Worm (Caenorhabditis elegans): Measurements from ENCODE around the gene H04M03.11.
A peak's percentile ranks its signal among the peaks of the same experiment; 100 is the strongest.

The H04M03.11 gene

ce11 chrIV:5867189-5867588 is 17.2 kb downstream of the H04M03.11 start, which contains the start of gene C06E7.88:
Gene C06E7.88, minus strand, starts transcription at chrIV:5867289.
- no peak for TF ChIP-seq tbx-37 (GFP tag; conservative IDR thresholded peaks at IDR 0.05)
- TF ChIP-seq B0310.2 (tag; optimal IDR thresholded peaks at IDR 0.05) = no peak
- no peak for TF ChIP-seq ama-1 (optimal IDR thresholded peaks at IDR 0.05)
- no peak for TF ChIP-seq flt-1 (GFP tag; IDR thresholded peaks at IDR 0.05)
- no peak for TF ChIP-seq hmg-4 (GFP tag; optimal IDR thresholded peaks at IDR 0.05)
- no peak for TF ChIP-seq ceh-13 (GFP tag; optimal IDR thresholded peaks at IDR 0.05)
- no peak for TF ChIP-seq tra-4 (tag; optimal IDR thresholded peaks at IDR 0.05)
- TF ChIP-seq scrt-1 (GFP tag; IDR thresholded peaks at IDR 0.05) = no peak
- TF ChIP-seq aly-1 (tag; optimal IDR thresholded peaks at IDR 0.05) = no peak
- no peak for TF ChIP-seq pes-1 (GFP tag; IDR thresholded peaks at IDR 0.05)
- no peak for TF ChIP-seq hmbx-1 (tag; optimal IDR thresholded peaks at IDR 0.05)
- TF ChIP-seq sea-1 (GFP tag; conservative IDR thresholded peaks at IDR 0.05) = no peak
- no peak for TF ChIP-seq ets-7 (tag; optimal IDR thresholded peaks at IDR 0.05)

- TF ChIP-seq B0310.2 (tag; optimal IDR thresholded peaks at IDR 0.05) (no peak), hmg-4 (GFP tag; optimal IDR thresholded peaks at IDR 0.05) (no peak), tbx-37 (GFP tag; conservative IDR thresholded peaks at IDR 0.05) (no peak), pes-1 (GFP tag; IDR thresholded peaks at IDR 0.05) (no peak), ama-1 (optimal IDR thresholded peaks at IDR 0.05) (no peak), ceh-13 (GFP tag; optimal IDR thresholded peaks at IDR 0.05) (no peak), hmbx-1 (tag; optimal IDR thresholded peaks at IDR 0.05) (no peak)
These were observed 18.6 kb downstream of the H04M03.11 start, which contains the start of gene spe-27 for ce11 chrIV:5865818-5866217. Gene spe-27, minus strand, starts transcription at chrIV:5865918.

ce11 chrIV:5860762-5861161 is 23.6 kb downstream of the H04M03.11 start:
- TF ChIP-seq hnd-1 (tag; optimal IDR thresholded peaks at IDR 0.05) (no peak), scrt-1 (GFP tag; IDR thresholded peaks at IDR 0.05) (0 out of 2 replicates have a peak, but pooled peaks have one; percentile 33), B0310.2 (tag; optimal IDR thresholded peaks at IDR 0.05) (peak; percentile 41)

ce11 chrIV:5859876-5860275 is 24.5 kb downstream of the H04M03.11 start, which contains the start of gene C06E7.4:
Gene C06E7.4, minus strand, starts transcription at chrIV:5859976.
- TF ChIP-seq B0310.2 (tag; optimal IDR thresholded peaks at IDR 0.05) (no peak), hmg-4 (GFP tag; optimal IDR thresholded peaks at IDR 0.05) (no peak), scrt-1 (GFP tag; IDR thresholded peaks at IDR 0.05) (no peak), F13C5.2 (tag; optimal IDR thresholded peaks at IDR 0.05) (no peak), hnd-1 (tag; optimal IDR thresholded peaks at IDR 0.05) (no peak), ama-1 (optimal IDR thresholded peaks at IDR 0.05) (no peak), pes-1 (GFP tag; IDR thresholded peaks at IDR 0.05) (no peak), ceh-13 (GFP tag; optimal IDR thresholded peaks at IDR 0.05) (no peak), tra-4 (tag; optimal IDR thresholded peaks at IDR 0.05) (no peak), hmbx-1 (tag; optimal IDR thresholded peaks at IDR 0.05) (no peak), ets-7 (tag; optimal IDR thresholded peaks at IDR 0.05) (no peak), tbx-11 (GFP tag; IDR thresholded peaks at IDR 0.05) (no peak), sea-1 (GFP tag; conservative IDR thresholded peaks at IDR 0.05) (no peak), flt-1 (GFP tag; IDR thresholded peaks at IDR 0.05) (no peak), aly-1 (tag; optimal IDR thresholded peaks at IDR 0.05) (no peak), tbx-37 (GFP tag; conservative IDR thresholded peaks at IDR 0.05) (no peak), ceh-36 (tag; optimal IDR thresholded peaks at IDR 0.05) (no peak)

ce11 chrIV:5858212-5858611 is 26.2 kb downstream of the H04M03.11 start:
- no peak for TF ChIP-seq F13C5.2 (tag; optimal IDR thresholded peaks at IDR 0.05)
- TF ChIP-seq ama-1 (optimal IDR thresholded peaks at IDR 0.05) = no peak
- no peak for TF ChIP-seq ets-7 (tag; optimal IDR thresholded peaks at IDR 0.05)
- no peak for TF ChIP-seq flt-1 (GFP tag; IDR thresholded peaks at IDR 0.05)
- no peak for TF ChIP-seq B0310.2 (tag; optimal IDR thresholded peaks at IDR 0.05)
- TF ChIP-seq tbx-37 (GFP tag; conservative IDR thresholded peaks at IDR 0.05) = no peak
- TF ChIP-seq hmbx-1 (tag; optimal IDR thresholded peaks at IDR 0.05) = no peak
- TF ChIP-seq ceh-13 (GFP tag; optimal IDR thresholded peaks at IDR 0.05) = no peak
- TF ChIP-seq scrt-1 (GFP tag; IDR thresholded peaks at IDR 0.05) = no peak
- TF ChIP-seq hmg-4 (GFP tag; optimal IDR thresholded peaks at IDR 0.05) = no peak
- no peak for TF ChIP-seq aly-1 (tag; optimal IDR thresholded peaks at IDR 0.05)
- no peak for TF ChIP-seq hnd-1 (tag; optimal IDR thresholded peaks at IDR 0.05)

- TF ChIP-seq flt-1 (GFP tag; IDR thresholded peaks at IDR 0.05) (no peak), hmg-4 (GFP tag; optimal IDR thresholded peaks at IDR 0.05) (no peak), F13C5.2 (tag; optimal IDR thresholded peaks at IDR 0.05) (no peak), aly-1 (tag; optimal IDR thresholded peaks at IDR 0.05) (no peak), scrt-1 (GFP tag; IDR thresholded peaks at IDR 0.05) (no peak), ceh-13 (GFP tag; optimal IDR thresholded peaks at IDR 0.05) (no peak), tbx-11 (GFP tag; IDR thresholded peaks at IDR 0.05) (no peak), pes-1 (GFP tag; IDR thresholded peaks at IDR 0.05) (no peak), tbx-37 (GFP tag; conservative IDR thresholded peaks at IDR 0.05) (no peak), hnd-1 (tag; optimal IDR thresholded peaks at IDR 0.05) (no peak)
These were observed 27.4 kb downstream of the H04M03.11 start for ce11 chrIV:5856975-5857374.

- TF ChIP-seq sea-1 (GFP tag; conservative IDR thresholded peaks at IDR 0.05) (no peak), aly-1 (tag; optimal IDR thresholded peaks at IDR 0.05) (no peak), ceh-13 (GFP tag; optimal IDR thresholded peaks at IDR 0.05) (no peak), tbx-37 (GFP tag; conservative IDR thresholded peaks at IDR 0.05) (no peak), hmg-4 (GFP tag; optimal IDR thresholded peaks at IDR 0.05) (no peak), pes-1 (GFP tag; IDR thresholded peaks at IDR 0.05) (no peak), hmbx-1 (tag; optimal IDR thresholded peaks at IDR 0.05) (no peak), flt-1 (GFP tag; IDR thresholded peaks at IDR 0.05) (no peak), ets-7 (tag; optimal IDR thresholded peaks at IDR 0.05) (no peak), hnd-1 (tag; optimal IDR thresholded peaks at IDR 0.05) (no peak), tra-4 (tag; optimal IDR thresholded peaks at IDR 0.05) (no peak)
These were observed 28.8 kb downstream of the H04M03.11 start for ce11 chrIV:5855608-5856007.

- no peak for TF ChIP-seq tbx-37 (GFP tag; conservative IDR thresholded peaks at IDR 0.05)
- no peak for TF ChIP-seq ceh-13 (GFP tag; optimal IDR thresholded peaks at IDR 0.05)
- TF ChIP-seq tbx-11 (GFP tag; IDR thresholded peaks at IDR 0.05) = no peak
- TF ChIP-seq tra-4 (tag; optimal IDR thresholded peaks at IDR 0.05) = no peak
- no peak for TF ChIP-seq sea-1 (GFP tag; conservative IDR thresholded peaks at IDR 0.05)
These were observed 33.5 kb downstream of the H04M03.11 start for ce11 chrIV:5850765-5851377.
